Fruit fly (Drosophila melanogaster): ENCODE data around the gene KaiR1D.

Gene KaiR1D

DNA sequence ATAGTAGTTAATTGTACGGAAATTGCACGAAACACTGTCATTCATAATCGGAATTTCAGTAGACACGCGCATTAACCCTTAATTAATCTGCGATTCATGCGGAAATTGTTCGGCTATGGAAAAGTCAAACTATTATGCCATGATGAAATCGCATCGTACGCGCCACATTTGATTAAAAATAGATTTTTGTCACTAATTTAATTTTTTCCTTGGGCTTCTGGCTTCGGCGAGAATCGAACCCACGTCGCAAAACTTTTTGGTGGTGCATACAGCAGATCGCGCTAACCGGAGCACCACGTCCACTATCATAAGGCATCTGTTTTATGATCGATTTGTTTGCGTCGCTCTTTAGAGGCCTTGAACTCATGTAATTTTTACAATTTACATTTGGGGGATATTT is 46.7 kb upstream of the KaiR1D start (continued):
- TF ChIP-seq CG8765 (GFP tag; IDR thresholded peaks at IDR 0.05) (no peak), CG11085 (GFP tag; IDR thresholded peaks at IDR 0.05) (no peak), Deaf1 (tag; optimal IDR thresholded peaks at IDR 0.05) (no peak), CG8281 (tag; optimal IDR thresholded peaks at IDR 0.05) (no peak), Myb (GFP tag; optimal IDR thresholded peaks at IDR 0.05) (no peak), gt (GFP tag; IDR thresholded peaks at IDR 0.05) (no peak), tin (GFP tag; optimal IDR thresholded peaks at IDR 0.05) (no peak), mam (GFP tag; optimal IDR thresholded peaks at IDR 0.05) (no peak), HLH3B (GFP tag; IDR thresholded peaks at IDR 0.05) (no peak), emc (GFP tag; optimal IDR thresholded peaks at IDR 0.05) (no peak), gce (GFP tag; IDR thresholded peaks at IDR 0.05) (no peak; the same call in 2 of the 3 replicates), chif (GFP tag; optimal IDR thresholded peaks at IDR 0.05) (no peak), CG11504 (tag; optimal IDR thresholded peaks at IDR 0.05) (no peak), org-1 (GFP tag; optimal IDR thresholded peaks at IDR 0.05) (no peak), mld (GFP tag; IDR thresholded peaks at IDR 0.05; ENCODE audit: partially characterized antibody) (peak; percentile 64; the same call in 1 of the 3 replicates), CG13287 (GFP tag; IDR thresholded peaks at IDR 0.05; ENCODE audit: partially characterized antibody) (peak; percentile 15; the same call in 1 of the 2 replicates), CG6272 (GFP tag; IDR thresholded peaks at IDR 0.05) (no peak), Atf6 (GFP tag; IDR thresholded peaks at IDR 0.05) (no peak), nmo (GFP tag; optimal IDR thresholded peaks at IDR 0.05) (no peak), CG10543 (GFP tag; optimal IDR thresholded peaks at IDR 0.05) (no peak), CG15479 (GFP tag; optimal IDR thresholded peaks at IDR 0.05) (peak; percentile 20), zen (tag; optimal IDR thresholded peaks at IDR 0.05) (peak; percentile 31), exex (tag; optimal IDR thresholded peaks at IDR 0.05) (peak; percentile 66), zfh2 (GFP tag; optimal IDR thresholded peaks at IDR 0.05) (no peak), CG1792 (GFP tag; optimal IDR thresholded peaks at IDR 0.05) (no peak), ato (GFP tag; IDR thresholded peaks at IDR 0.05; ENCODE audit: partially characterized antibody) (peak; percentile 44; the same call in 1 of the 2 replicates), CG1233 (GFP tag; optimal IDR thresholded peaks at IDR 0.05) (no peak), CG31388 (GFP tag; optimal IDR thresholded peaks at IDR 0.05) (no peak), amos (GFP tag; IDR thresholded peaks at IDR 0.05; ENCODE audit: partially characterized antibody) (peak; percentile 70), CTCF (GFP tag; optimal IDR thresholded peaks at IDR 0.05) (peak; percentile 15), CG30431 (GFP tag; optimal IDR thresholded peaks at IDR 0.05) (no peak), Adf1 (GFP tag; IDR thresholded peaks at IDR 0.05) (no peak), Awh (GFP tag; IDR thresholded peaks at IDR 0.05) (no peak), fd102C (GFP tag; optimal IDR thresholded peaks at IDR 0.05) (no peak), kay (GFP tag; optimal IDR thresholded peaks at IDR 0.05) (no peak), CG34224 (GFP tag; IDR thresholded peaks at IDR 0.05; ENCODE audit: partially characterized antibody) (peak; percentile 46), Sin3A (optimal IDR thresholded peaks at IDR 0.05) (no peak)

dm6 chr3R:20908641-20909040 is 42.6 kb upstream of the KaiR1D start:
- peak; percentile 34 for TF ChIP-seq CG8478 (optimal IDR thresholded peaks at IDR 0.05)
- peak; percentile 18; the same call in 1 of the 2 replicates for TF ChIP-seq CG9932 (GFP tag; IDR thresholded peaks at IDR 0.05)
- peak; percentile 84 for TF ChIP-seq CG42726 (GFP tag; IDR thresholded peaks at IDR 0.05; ENCODE audit: partially characterized antibody)
- TF ChIP-seq Med (GFP tag): peak; percentile 89
- TF ChIP-seq CG33213 (GFP tag; optimal IDR thresholded peaks at IDR 0.05): peak; percentile 34
- TF ChIP-seq Nf-YB (GFP tag; optimal IDR thresholded peaks at IDR 0.05): no peak
- peak; percentile 39 for TF ChIP-seq Scr (GFP tag; IDR thresholded peaks at IDR 0.05; ENCODE audit: partially characterized antibody)
- TF ChIP-seq CG4617 (GFP tag; optimal IDR thresholded peaks at IDR 0.05; ENCODE audit: borderline replicate concordance): no peak
- TF ChIP-seq lola (GFP tag; optimal IDR thresholded peaks at IDR 0.05): no peak
- TF ChIP-seq Bgb (GFP tag; IDR thresholded peaks at IDR 0.05; ENCODE audit: partially characterized antibody): peak; percentile 88
- no peak for TF ChIP-seq HLHmδ (GFP tag; optimal IDR thresholded peaks at IDR 0.05)
- TF ChIP-seq Sry-β (GFP tag; optimal IDR thresholded peaks at IDR 0.05): no peak
- TF ChIP-seq sug (tag; optimal IDR thresholded peaks at IDR 0.05): peak; percentile 29
- TF ChIP-seq CG3847 (GFP tag; IDR thresholded peaks at IDR 0.05): peak; percentile 4; the same call in 1 of the 2 replicates
- TF ChIP-seq HmgD (GFP tag; optimal IDR thresholded peaks at IDR 0.05): peak; percentile 35
- TF ChIP-seq CG16813 (GFP tag; IDR thresholded peaks at IDR 0.05; ENCODE audit: partially characterized antibody): peak; percentile 54; the same call in 1 of the 3 replicates
- peak; percentile 56 for TF ChIP-seq abd-A (tag; optimal IDR thresholded peaks at IDR 0.05)

All from whole organism, embryonic.